Fruit fly (Drosophila melanogaster): ENCODE measurements around the gene MCU.

The MCU gene

dm6 chr3L:6556221-6556620 is 5.7 kb downstream of the MCU start:
- TF ChIP-seq psq (optimal IDR thresholded peaks at IDR 0.05): no peak
- no peak for TF ChIP-seq EcR (GFP tag; optimal IDR thresholded peaks at IDR 0.05)
- no peak for TF ChIP-seq Dll (optimal IDR thresholded peaks at IDR 0.05)
- TF ChIP-seq pan (optimal IDR thresholded peaks at IDR 0.05): no peak
- TF ChIP-seq usp (GFP tag; optimal IDR thresholded peaks at IDR 0.05): no peak
- no peak for TF ChIP-seq CG8478 (optimal IDR thresholded peaks at IDR 0.05)

- TF ChIP-seq Dll (optimal IDR thresholded peaks at IDR 0.05): no peak
- TF ChIP-seq EcR (GFP tag; optimal IDR thresholded peaks at IDR 0.05): no peak
- TF ChIP-seq CG8478 (optimal IDR thresholded peaks at IDR 0.05): no peak
- no peak for TF ChIP-seq psq (optimal IDR thresholded peaks at IDR 0.05)
- no peak for TF ChIP-seq usp (GFP tag; optimal IDR thresholded peaks at IDR 0.05)
- TF ChIP-seq pan (optimal IDR thresholded peaks at IDR 0.05): no peak
Observed at dm6 chr3L:6558516-6558915, 8.0 kb downstream of the MCU start.

- no peak for TF ChIP-seq CG8478 (optimal IDR thresholded peaks at IDR 0.05)
- no peak for TF ChIP-seq pan (optimal IDR thresholded peaks at IDR 0.05)
- TF ChIP-seq usp (GFP tag; optimal IDR thresholded peaks at IDR 0.05): no peak
- no peak for TF ChIP-seq psq (optimal IDR thresholded peaks at IDR 0.05)
- TF ChIP-seq EcR (GFP tag; optimal IDR thresholded peaks at IDR 0.05): no peak
- TF ChIP-seq Dll (optimal IDR thresholded peaks at IDR 0.05): no peak
Observed at dm6 chr3L:6561052-6561451, 10.5 kb downstream of the MCU start.

dm6 chr3L:6576709-6577108 is 26.2 kb downstream of the MCU start:
- no peak for TF ChIP-seq Dll (optimal IDR thresholded peaks at IDR 0.05)
- TF ChIP-seq EcR (GFP tag; optimal IDR thresholded peaks at IDR 0.05): no peak
- TF ChIP-seq psq (optimal IDR thresholded peaks at IDR 0.05): no peak
- no peak for TF ChIP-seq CG8478 (optimal IDR thresholded peaks at IDR 0.05)
- no peak for TF ChIP-seq usp (GFP tag; optimal IDR thresholded peaks at IDR 0.05)
- TF ChIP-seq pan (optimal IDR thresholded peaks at IDR 0.05): no peak

- TF ChIP-seq Dll (optimal IDR thresholded peaks at IDR 0.05) (no peak), CG8478 (optimal IDR thresholded peaks at IDR 0.05) (no peak), usp (GFP tag; optimal IDR thresholded peaks at IDR 0.05) (no peak), psq (optimal IDR thresholded peaks at IDR 0.05) (no peak), EcR (GFP tag; optimal IDR thresholded peaks at IDR 0.05) (no peak), pan (optimal IDR thresholded peaks at IDR 0.05) (no peak)
Observed at dm6 chr3L:6577313-6577852, 26.8 kb downstream of the MCU start.

- TF ChIP-seq EcR (GFP tag; optimal IDR thresholded peaks at IDR 0.05): no peak
- no peak for TF ChIP-seq pan (optimal IDR thresholded peaks at IDR 0.05)
- TF ChIP-seq CG8478 (optimal IDR thresholded peaks at IDR 0.05): no peak
- no peak for TF ChIP-seq Dll (optimal IDR thresholded peaks at IDR 0.05)
- TF ChIP-seq psq (optimal IDR thresholded peaks at IDR 0.05): no peak
- no peak for TF ChIP-seq usp (GFP tag; optimal IDR thresholded peaks at IDR 0.05)
Observed at dm6 chr3L:6589429-6590062, 39.0 kb downstream of the MCU start, which contains the start of gene jv. Gene jv (minus strand): TSS chr3L:6589479.

dm6 chr3L:6603266-6603734 is 52.8 kb downstream of the MCU start, which contains the start of the genes ndl and Rexo5:
Gene ndl (minus strand): TSS chr3L:6603366.
Gene Rexo5 (plus strand): TSS chr3L:6603684.
- TF ChIP-seq CG8478 (optimal IDR thresholded peaks at IDR 0.05): no peak
- no peak for TF ChIP-seq Dll (optimal IDR thresholded peaks at IDR 0.05)
- TF ChIP-seq psq (optimal IDR thresholded peaks at IDR 0.05): no peak
- TF ChIP-seq usp (GFP tag; optimal IDR thresholded peaks at IDR 0.05): no peak
- no peak for TF ChIP-seq EcR (GFP tag; optimal IDR thresholded peaks at IDR 0.05)
- no peak for TF ChIP-seq pan (optimal IDR thresholded peaks at IDR 0.05)

dm6 chr3L:6605925-6606324 is 55.4 kb downstream of the MCU start, which contains the start of gene zpg:
Gene zpg (minus strand): TSS chr3L:6606032.
- TF ChIP-seq pan (optimal IDR thresholded peaks at IDR 0.05): no peak
- TF ChIP-seq Dll (optimal IDR thresholded peaks at IDR 0.05): no peak
- no peak for TF ChIP-seq psq (optimal IDR thresholded peaks at IDR 0.05)
- no peak for TF ChIP-seq CG8478 (optimal IDR thresholded peaks at IDR 0.05)
- TF ChIP-seq EcR (GFP tag; optimal IDR thresholded peaks at IDR 0.05): no peak
- no peak for TF ChIP-seq usp (GFP tag; optimal IDR thresholded peaks at IDR 0.05)

- TF ChIP-seq psq (optimal IDR thresholded peaks at IDR 0.05) (no peak), EcR (GFP tag; optimal IDR thresholded peaks at IDR 0.05) (no peak), pan (optimal IDR thresholded peaks at IDR 0.05) (no peak), usp (GFP tag; optimal IDR thresholded peaks at IDR 0.05) (no peak), Dll (optimal IDR thresholded peaks at IDR 0.05) (no peak)
Observed at dm6 chr3L:6608884-6609552, 58.5 kb downstream of the MCU start, which contains the start of gene axed. Gene axed (plus strand): TSS chr3L:6609325.

- TF ChIP-seq psq (optimal IDR thresholded peaks at IDR 0.05): no peak
- TF ChIP-seq Dll (optimal IDR thresholded peaks at IDR 0.05): no peak
- TF ChIP-seq CG8478 (optimal IDR thresholded peaks at IDR 0.05): no peak
- no peak for TF ChIP-seq EcR (GFP tag; optimal IDR thresholded peaks at IDR 0.05)
- TF ChIP-seq usp (GFP tag; optimal IDR thresholded peaks at IDR 0.05): no peak
- TF ChIP-seq pan (optimal IDR thresholded peaks at IDR 0.05): no peak
Observed at dm6 chr3L:6612637-6613036, 62.1 kb downstream of the MCU start.

- TF ChIP-seq EcR (GFP tag; optimal IDR thresholded peaks at IDR 0.05) (no peak), CG8478 (optimal IDR thresholded peaks at IDR 0.05) (no peak), pan (optimal IDR thresholded peaks at IDR 0.05) (no peak), psq (optimal IDR thresholded peaks at IDR 0.05) (no peak), usp (GFP tag; optimal IDR thresholded peaks at IDR 0.05) (no peak), Dll (optimal IDR thresholded peaks at IDR 0.05) (no peak)
Observed at dm6 chr3L:6615181-6615580, 64.6 kb downstream of the MCU start.

dm6 chr3L:6619060-6619459 is 68.5 kb downstream of the MCU start:
- TF ChIP-seq CG8478 (optimal IDR thresholded peaks at IDR 0.05) (no peak), Dll (optimal IDR thresholded peaks at IDR 0.05) (no peak), EcR (GFP tag; optimal IDR thresholded peaks at IDR 0.05) (no peak), usp (GFP tag; optimal IDR thresholded peaks at IDR 0.05) (no peak), psq (optimal IDR thresholded peaks at IDR 0.05) (no peak), pan (optimal IDR thresholded peaks at IDR 0.05) (no peak)
